Worm (Caenorhabditis elegans): ENCODE data around the gene C24A8.6.

- TF ChIP-seq nhr-2 (tag; optimal IDR thresholded peaks at IDR 0.05) = no peak
- TF ChIP-seq snpc-4 (tag; optimal IDR thresholded peaks at IDR 0.05) = no peak
- no peak for TF ChIP-seq elt-1 (tag; optimal IDR thresholded peaks at IDR 0.05; ENCODE audit: borderline replicate concordance, insufficient read depth)
- TF ChIP-seq unc-39 (tag; optimal IDR thresholded peaks at IDR 0.05) = no peak
- TF ChIP-seq lin-13 (tag; optimal IDR thresholded peaks at IDR 0.05) = no peak
- no peak for TF ChIP-seq nhr-28 (tag; optimal IDR thresholded peaks at IDR 0.05)
- no peak for TF ChIP-seq unc-62 (GFP tag; optimal IDR thresholded peaks at IDR 0.05)
Observed at ce11 chrX:4320563-4320962, 11.6 kb downstream of the C24A8.6 start, which contains the start of gene dop-6.
